Fruit fly (Drosophila melanogaster) S2 (cell line): Measurements from ENCODE around the gene mib1.

ENCODE experiments used
- CG8478 ChIP-seq: fragments of >200 bp; optimal IDR thresholded peaks from 2 replicates; lab custom pipeline; 2018
- CTCF ChIP-seq, 2 experiments: fragments of >200 bp; optimal IDR thresholded peaks; 2 replicates each; lab custom pipeline; 2018

Gene mib1

dm6 chr3L:15996019-15996418 is 15.6 kb downstream of the mib1 start:
- TF ChIP-seq CG8478 (lab: Kevin White, UChicago), result no peak
- no peak for TF ChIP-seq CTCF (optimal IDR thresholded peaks at IDR 0.05; lab: Kevin White, UChicago)

DNA sequence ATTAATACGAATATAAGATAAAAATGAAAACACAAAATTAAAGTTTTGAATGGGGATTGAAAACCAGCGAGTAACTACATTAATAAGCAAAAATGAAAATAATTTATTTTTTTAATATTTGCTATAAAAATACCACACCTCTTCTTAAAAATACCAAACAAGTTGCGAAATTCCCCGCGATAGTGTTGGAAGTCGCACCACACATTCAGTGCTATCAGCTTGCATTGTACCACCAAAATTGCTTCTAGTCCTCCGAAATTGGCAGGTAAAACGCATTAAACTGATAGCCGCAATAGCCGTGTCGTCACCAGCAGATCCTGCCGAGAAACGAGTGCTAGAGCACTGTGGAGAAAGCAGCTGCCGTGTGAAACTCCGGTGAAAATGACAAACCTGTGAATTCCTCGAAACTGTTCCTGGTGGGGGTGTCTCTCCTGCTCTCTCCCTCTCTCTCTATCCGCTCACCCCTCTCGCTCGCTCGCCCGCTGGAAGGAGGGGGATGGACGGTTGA is 23.5 kb downstream of the mib1 start, which contains the start of gene Hip14:
Hip14 (plus strand) TSS at position 198 of the 508 bp plus-strand sequence.
- TF ChIP-seq CTCF (optimal IDR thresholded peaks at IDR 0.05; lab: Kevin White, UChicago) (peak in 1 of 2 experiments; percentile 32), CG8478 (lab: Kevin White, UChicago) (no peak)

DNA sequence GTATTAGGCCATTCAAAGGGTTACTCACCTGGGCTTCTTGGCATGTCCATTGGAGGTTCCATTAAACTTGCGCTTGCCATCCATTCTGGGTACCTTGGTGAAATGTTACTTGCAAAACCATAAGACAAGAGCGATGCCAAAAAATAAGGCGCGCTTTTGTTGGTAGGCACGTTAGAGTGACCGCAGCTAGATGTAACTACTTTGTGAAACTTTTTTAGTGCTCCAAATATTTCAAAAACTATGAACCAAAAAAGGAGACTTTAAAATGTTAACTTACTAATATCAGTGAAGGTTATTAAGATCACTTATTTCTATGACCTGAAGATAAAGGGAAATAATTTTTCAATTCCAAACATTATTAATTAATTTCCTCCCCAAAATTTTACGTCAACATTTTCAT is 24.0 kb downstream of the mib1 start, which contains the start of gene PolD1:
PolD1 (minus strand) TSS at position 181 of the 400 bp plus-strand sequence.
- TF ChIP-seq CG8478 (lab: Kevin White, UChicago), result no peak
- TF ChIP-seq CTCF (optimal IDR thresholded peaks at IDR 0.05; lab: Kevin White, UChicago), result no peak

DNA sequence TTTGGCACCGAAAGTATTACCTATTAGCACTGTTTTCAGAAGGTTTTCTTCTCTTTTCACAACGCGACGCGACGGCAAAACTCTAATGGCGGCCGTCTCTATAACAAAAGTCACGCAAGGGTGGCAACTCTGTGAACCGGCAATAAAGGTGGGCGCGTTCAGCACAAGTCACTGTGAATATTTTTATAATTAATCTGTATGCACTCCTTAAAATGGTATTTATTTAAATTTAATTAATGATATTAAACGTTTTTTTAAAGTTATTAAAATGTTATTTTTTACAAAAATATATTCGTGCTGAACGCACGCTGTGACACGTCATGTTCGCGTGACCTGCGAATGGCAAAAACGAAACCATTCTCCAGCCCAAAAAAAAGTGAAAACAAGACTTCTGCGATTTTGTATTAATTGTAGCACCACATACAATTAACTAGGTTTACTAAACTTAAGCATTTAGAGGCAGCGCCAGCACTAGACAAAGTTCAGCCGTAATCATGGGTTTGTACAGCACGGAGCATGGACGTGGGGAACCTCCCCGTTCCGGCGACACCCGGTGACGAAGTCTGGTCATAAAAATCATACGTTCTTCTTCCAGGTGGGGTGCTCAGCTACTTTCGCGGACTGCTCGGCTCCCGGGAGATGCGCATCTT is 28.7 kb downstream of the mib1 start, which contains the start of the genes brm and Arl1:
brm (minus strand) TSS at position 87 of the 650 bp plus-strand sequence.
Arl1 (plus strand) TSS at position 353 of the 650 bp plus-strand sequence.
- TF ChIP-seq CG8478 (lab: Kevin White, UChicago), result no peak
- no peak for TF ChIP-seq CTCF (optimal IDR thresholded peaks at IDR 0.05; lab: Kevin White, UChicago)

DNA sequence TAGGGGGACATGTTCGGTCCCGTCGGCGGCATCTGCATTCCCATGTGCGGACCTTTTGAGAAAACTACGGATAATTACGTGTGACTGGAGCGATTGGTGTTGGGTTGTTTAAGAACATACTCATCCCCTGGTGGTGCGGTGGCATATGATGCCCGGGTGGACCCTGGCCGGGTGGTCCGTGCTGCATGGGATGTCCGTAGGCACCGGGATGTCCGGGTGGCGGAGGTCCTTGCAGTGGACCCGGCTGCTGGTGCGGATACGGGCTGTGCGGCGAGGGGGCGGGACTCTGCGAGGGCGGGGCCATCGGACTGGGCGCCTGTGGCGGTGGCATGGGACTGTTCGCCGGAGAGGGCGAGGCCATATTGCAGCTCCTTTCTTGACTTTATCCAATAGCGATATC is 29.5 kb downstream of the mib1 start:
- TF ChIP-seq CG8478 (lab: Kevin White, UChicago), result no peak
- no peak for TF ChIP-seq CTCF (optimal IDR thresholded peaks at IDR 0.05; lab: Kevin White, UChicago)

- TF ChIP-seq CTCF (optimal IDR thresholded peaks at IDR 0.05; lab: Kevin White, UChicago) (no peak), CG8478 (lab: Kevin White, UChicago) (no peak)
Measured at dm6 chr3L:15981403-15981802, 30.2 kb downstream of the mib1 start.

DNA sequence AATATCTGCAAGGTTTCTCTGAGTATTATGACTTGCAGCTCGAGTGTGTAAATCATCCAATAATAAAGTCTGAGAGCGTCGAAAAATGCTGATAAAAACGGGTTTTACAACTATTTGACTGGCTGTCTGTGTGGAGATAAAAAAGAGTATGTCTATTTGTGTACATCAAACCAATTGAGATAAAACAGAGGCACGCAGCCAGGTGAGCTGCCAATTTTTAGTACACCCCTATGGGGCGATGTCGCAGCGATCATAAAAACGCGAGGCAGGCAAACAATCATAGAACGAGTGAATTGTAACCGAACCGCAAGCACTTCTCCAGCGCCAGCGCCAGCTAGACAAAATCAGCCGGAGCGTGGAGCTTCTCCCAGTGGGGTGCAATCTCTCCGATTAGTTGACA is 31.7 kb downstream of the mib1 start, which contains the start of gene CG17027:
CG17027 (plus strand) TSS at position 189 of the 400 bp plus-strand sequence.
- TF ChIP-seq CG8478 (lab: Kevin White, UChicago) (no peak), CTCF (optimal IDR thresholded peaks at IDR 0.05; lab: Kevin White, UChicago) (no peak)

DNA sequence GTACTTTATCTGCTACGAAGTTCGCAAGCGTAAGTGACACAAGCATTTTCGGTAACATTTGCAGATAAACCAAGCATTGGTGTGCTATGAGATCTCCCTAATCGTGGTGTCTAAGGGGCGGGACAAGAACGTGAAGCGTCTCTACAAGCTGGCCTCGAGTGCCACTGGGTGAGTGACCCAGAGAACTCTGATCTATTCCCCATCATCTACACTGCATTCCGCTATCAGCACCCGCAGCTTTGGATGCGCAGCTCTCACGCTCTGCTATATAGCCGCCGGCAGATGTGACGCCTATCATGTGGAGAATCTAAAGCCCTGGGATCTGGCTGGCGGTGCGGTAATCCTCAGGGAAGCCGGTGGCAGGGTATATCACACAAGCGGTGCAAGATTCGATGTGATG is 32.4 kb downstream of the mib1 start:
- no peak for TF ChIP-seq CTCF (optimal IDR thresholded peaks at IDR 0.05; lab: Kevin White, UChicago)
- no peak for TF ChIP-seq CG8478 (lab: Kevin White, UChicago)

- no peak for TF ChIP-seq CG8478 (lab: Kevin White, UChicago)
- TF ChIP-seq CTCF (optimal IDR thresholded peaks at IDR 0.05; lab: Kevin White, UChicago), result no peak
Measured at dm6 chr3L:15978224-15978623, 33.4 kb downstream of the mib1 start, which contains the start of gene CG17028. TSS of gene CG17028 (plus strand) at chr3L:15978524.

dm6 chr3L:15977565-15977964 is 34.0 kb downstream of the mib1 start:
- no peak for TF ChIP-seq CTCF (optimal IDR thresholded peaks at IDR 0.05; lab: Kevin White, UChicago)
- TF ChIP-seq CG8478 (lab: Kevin White, UChicago), result no peak

DNA sequence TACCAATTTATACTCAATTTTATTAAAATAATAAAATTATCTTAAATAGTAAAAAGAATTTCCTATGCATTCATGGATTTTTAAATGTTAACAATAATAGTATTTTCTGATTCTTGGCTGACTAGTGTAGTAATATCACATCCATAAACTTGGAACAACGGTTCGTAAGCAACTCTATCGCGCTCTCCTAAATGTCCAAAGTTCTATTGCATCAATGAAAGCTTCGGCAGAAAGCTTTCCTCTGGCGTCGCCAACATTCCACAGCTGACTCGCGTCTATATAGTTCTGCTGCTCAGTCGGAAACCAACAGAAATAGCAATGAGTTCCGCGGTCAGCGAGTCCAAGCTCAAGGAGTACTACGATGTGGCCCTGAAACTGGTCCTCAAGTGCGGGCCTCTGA is 34.9 kb downstream of the mib1 start, which contains the start of gene CG17029:
CG17029 (plus strand) TSS at position 113 of the 400 bp plus-strand sequence.
- TF ChIP-seq CG8478 (lab: Kevin White, UChicago), result no peak
- no peak for TF ChIP-seq CTCF (optimal IDR thresholded peaks at IDR 0.05; lab: Kevin White, UChicago)

DNA sequence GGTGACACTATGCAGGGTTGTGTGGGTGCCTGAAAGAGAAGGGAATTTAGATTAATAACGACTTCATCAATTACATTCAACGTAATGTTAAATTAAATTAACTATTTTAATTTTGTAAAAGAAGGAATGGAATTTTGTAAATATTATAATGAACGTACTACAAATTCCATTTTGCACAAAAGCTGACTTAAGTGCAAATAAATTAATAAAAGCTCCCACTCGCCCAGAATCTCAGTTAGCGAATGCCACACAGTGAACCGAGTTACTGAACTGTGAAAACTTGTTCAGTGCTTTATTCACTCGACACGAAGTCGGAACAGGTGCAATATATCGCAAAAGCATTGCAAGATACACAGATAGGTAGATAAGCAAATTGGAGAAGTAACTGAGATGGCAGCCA is 36.5 kb downstream of the mib1 start, which contains the start of gene CG17026:
CG17026 (plus strand) TSS at position 301 of the 400 bp plus-strand sequence.
- TF ChIP-seq CG8478 (lab: Kevin White, UChicago) (no peak), CTCF (optimal IDR thresholded peaks at IDR 0.05; lab: Kevin White, UChicago) (no peak)

DNA sequence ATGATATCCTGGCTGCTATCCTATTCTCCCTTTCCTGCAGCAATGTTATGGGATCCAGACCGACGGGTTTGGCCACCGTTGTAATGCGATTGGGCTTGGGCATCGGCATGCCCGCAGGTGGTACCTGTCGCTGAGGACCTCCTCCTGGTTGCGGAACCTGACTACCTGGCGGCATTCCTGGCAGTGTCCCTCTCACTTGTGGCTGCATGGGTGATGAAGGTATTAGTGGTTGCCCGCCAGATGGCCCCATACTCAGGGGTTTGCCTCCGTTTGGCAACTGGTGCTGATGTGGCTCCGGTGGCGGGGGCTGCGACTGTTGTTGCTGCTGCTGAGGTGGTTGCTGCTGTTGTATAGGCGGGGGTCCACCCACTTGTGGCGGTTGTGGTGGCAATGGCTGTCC is 37.4 kb downstream of the mib1 start:
- TF ChIP-seq CG8478 (lab: Kevin White, UChicago), result no peak
- TF ChIP-seq CTCF (optimal IDR thresholded peaks at IDR 0.05; lab: Kevin White, UChicago), result no peak

DNA sequence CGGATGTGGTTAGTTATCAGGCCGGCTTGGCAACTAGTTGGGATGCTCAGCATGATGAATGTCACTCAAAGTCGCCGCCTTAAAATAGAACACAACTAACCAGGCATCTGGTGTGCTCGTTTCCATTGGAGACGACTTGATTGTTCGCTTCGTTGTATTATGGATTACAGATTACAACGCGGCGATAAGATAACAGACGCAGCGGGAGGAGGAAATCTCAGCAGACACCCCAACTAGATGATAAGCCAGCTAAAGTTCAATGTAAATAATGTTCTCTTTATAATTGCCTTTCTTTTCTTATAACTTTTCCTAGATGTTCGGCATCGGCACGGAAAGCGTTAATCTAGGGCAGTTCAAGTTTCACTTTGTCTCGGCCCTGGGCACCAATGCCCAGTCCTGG is 42.9 kb downstream of the mib1 start:
- TF ChIP-seq CG8478 (lab: Kevin White, UChicago) (no peak), CTCF (optimal IDR thresholded peaks at IDR 0.05; lab: Kevin White, UChicago) (no peak)
